Fruit fly (Drosophila melanogaster): Measurements from ENCODE around the gene Met75Cb.
"Not testable (repeated sequence)": the region's sequence is repeated elsewhere in the genome, so short reads cannot be mapped to it uniquely, and the experiment has no call there.

Gene Met75Cb

dm6 chr3L:18469518-18469917 lies at the start of gene Met75Cb:
Gene Met75Cb, minus strand, starts transcription at chr3L:18469618.
- not testable (repeated sequence) for TF ChIP-seq CG13204 (GFP tag; optimal IDR thresholded peaks at IDR 0.05); CG15710 (tag; optimal IDR thresholded peaks at IDR 0.05); CG4496 (GFP tag; IDR thresholded peaks at IDR 0.05)

dm6 chr3L:18502425-18502824 lies 33.0 kb upstream of the Met75Cb start, which contains the start of gene AstC-R2:
Gene AstC-R2, minus strand, starts transcription at chr3L:18502557.
- TF ChIP-seq CG8301 (tag; optimal IDR thresholded peaks at IDR 0.05): no peak

dm6 chr3L:18472284-18472683 lies 2.9 kb upstream of the Met75Cb start, which contains the start of gene Met75Ca:
Gene Met75Ca, minus strand, starts transcription at chr3L:18472384.
- TF ChIP-seq CG32121 (GFP tag; IDR thresholded peaks at IDR 0.05); EcR (GFP tag; optimal IDR thresholded peaks at IDR 0.05); Pif1A (GFP tag; optimal IDR thresholded peaks at IDR 0.05): not testable (repeated sequence)

- TF ChIP-seq CG10348 (GFP tag; IDR thresholded peaks at IDR 0.05) (no peak), CG4496 (GFP tag; IDR thresholded peaks at IDR 0.05) (no peak), fd96Ca (GFP tag; IDR thresholded peaks at IDR 0.05) (no peak), Ets98B (GFP tag; IDR thresholded peaks at IDR 0.05) (no peak), D1 (tag; optimal IDR thresholded peaks at IDR 0.05) (no peak), rn (GFP tag; IDR thresholded peaks at IDR 0.05) (no peak), CG12605 (GFP tag; IDR thresholded peaks at IDR 0.05) (no peak), CG14655 (GFP tag; optimal IDR thresholded peaks at IDR 0.05) (no peak), Pif1B (GFP tag; optimal IDR thresholded peaks at IDR 0.05) (no peak), CG8301 (tag; optimal IDR thresholded peaks at IDR 0.05) (no peak), CG15710 (tag; optimal IDR thresholded peaks at IDR 0.05) (no peak), gl (tag; optimal IDR thresholded peaks at IDR 0.05) (no peak), Snoo (tag; optimal IDR thresholded peaks at IDR 0.05) (no peak), CG34367 (tag; optimal IDR thresholded peaks at IDR 0.05) (no peak), CG8159 (tag; optimal IDR thresholded peaks at IDR 0.05) (no peak), CG13204 (GFP tag; optimal IDR thresholded peaks at IDR 0.05) (no peak)
Measured at dm6 chr3L:18463063-18463462, 6.4 kb downstream of the Met75Cb start, which contains the start of gene CG4306. Gene CG4306, minus strand, starts transcription at chr3L:18463163.

- TF ChIP-seq Pif1B (GFP tag; optimal IDR thresholded peaks at IDR 0.05): no peak
- TF ChIP-seq CG8159 (tag; optimal IDR thresholded peaks at IDR 0.05): peak; percentile 52
- TF ChIP-seq CG14655 (GFP tag; optimal IDR thresholded peaks at IDR 0.05): peak; percentile 51
- TF ChIP-seq CG13204 (GFP tag; optimal IDR thresholded peaks at IDR 0.05): no peak
- TF ChIP-seq CG12605 (GFP tag; IDR thresholded peaks at IDR 0.05): no peak
- peak; percentile 37; the same call in 1 of the 2 replicates for TF ChIP-seq CG32121 (GFP tag; IDR thresholded peaks at IDR 0.05)
- peak; percentile 21 for TF ChIP-seq D1 (tag; optimal IDR thresholded peaks at IDR 0.05)
- no peak; the same call in 1 of the 2 replicates for TF ChIP-seq Ets98B (GFP tag; IDR thresholded peaks at IDR 0.05)
- TF ChIP-seq CG15710 (tag; optimal IDR thresholded peaks at IDR 0.05): no peak
- TF ChIP-seq fd96Ca (GFP tag; IDR thresholded peaks at IDR 0.05): no peak
- TF ChIP-seq CG17806 (tag; optimal IDR thresholded peaks at IDR 0.05): no peak
- TF ChIP-seq CG4496 (GFP tag; IDR thresholded peaks at IDR 0.05): no peak
- TF ChIP-seq Pif1A (GFP tag; optimal IDR thresholded peaks at IDR 0.05): no peak
- no peak for TF ChIP-seq CG34367 (tag; optimal IDR thresholded peaks at IDR 0.05)
- peak; percentile 33 for TF ChIP-seq CG8301 (tag; optimal IDR thresholded peaks at IDR 0.05)
- 0 out of 2 replicates have a peak, but pooled peaks have one; percentile 33 for TF ChIP-seq rn (GFP tag; IDR thresholded peaks at IDR 0.05)
- TF ChIP-seq CG10348 (GFP tag; IDR thresholded peaks at IDR 0.05): no peak
- TF ChIP-seq Snoo (tag; optimal IDR thresholded peaks at IDR 0.05): no peak
- TF ChIP-seq gl (tag; optimal IDR thresholded peaks at IDR 0.05): no peak
- peak; percentile 63 for TF ChIP-seq CG9948 (tag; optimal IDR thresholded peaks at IDR 0.05)
- TF ChIP-seq EcR (GFP tag; optimal IDR thresholded peaks at IDR 0.05): no peak
Measured at dm6 chr3L:18460987-18461403, 8.4 kb downstream of the Met75Cb start, which contains the start of gene CG32196. Gene CG32196, minus strand, starts transcription at chr3L:18461024.

- no peak for TF ChIP-seq CG8301 (tag; optimal IDR thresholded peaks at IDR 0.05)
- TF ChIP-seq CG4496 (GFP tag; IDR thresholded peaks at IDR 0.05): no peak
- TF ChIP-seq Pif1A (GFP tag; optimal IDR thresholded peaks at IDR 0.05): no peak
- no peak for TF ChIP-seq CG34367 (tag; optimal IDR thresholded peaks at IDR 0.05)
- TF ChIP-seq EcR (GFP tag; optimal IDR thresholded peaks at IDR 0.05): no peak
- no peak for TF ChIP-seq CG32121 (GFP tag; IDR thresholded peaks at IDR 0.05)
- TF ChIP-seq CG9948 (tag; optimal IDR thresholded peaks at IDR 0.05): no peak
- no peak for TF ChIP-seq rn (GFP tag; IDR thresholded peaks at IDR 0.05)
- TF ChIP-seq CG14655 (GFP tag; optimal IDR thresholded peaks at IDR 0.05): no peak
- TF ChIP-seq CG15710 (tag; optimal IDR thresholded peaks at IDR 0.05): no peak
- no peak for TF ChIP-seq CG8159 (tag; optimal IDR thresholded peaks at IDR 0.05)
- TF ChIP-seq CG12605 (GFP tag; IDR thresholded peaks at IDR 0.05): no peak
- TF ChIP-seq fd96Ca (GFP tag; IDR thresholded peaks at IDR 0.05): no peak
- no peak for TF ChIP-seq CG10348 (GFP tag; IDR thresholded peaks at IDR 0.05)
- TF ChIP-seq Snoo (tag; optimal IDR thresholded peaks at IDR 0.05): no peak
- TF ChIP-seq gl (tag; optimal IDR thresholded peaks at IDR 0.05): no peak
- TF ChIP-seq Ets98B (GFP tag; IDR thresholded peaks at IDR 0.05): no peak
Measured at dm6 chr3L:18460317-18460912, 9.0 kb downstream of the Met75Cb start.
